Fruit fly (Drosophila melanogaster) whole organism, embryonic: ENCODE measurements around the gene Grasp65.

ENCODE experiments used
- Adf1 ChIP-seq: fragments of 200-800 bp; sonication (Bioruptor generic); IDR thresholded peaks from 2 replicates; pipeline ENCODE4 v1.3.6; 2022; ENCODE audit warnings: missing biosample characterization, missing genetic modification characterization
- BEAF-32 ChIP-seq: fragments of 200-800 bp; sonication (Bioruptor generic); optimal IDR thresholded peaks from 3 replicates; lab custom pipeline; 2017; ENCODE audit warnings: missing biosample characterization, missing genetic modification characterization, mild to moderate bottlenecking, moderate library complexity, missing genetic modification reagents
- BtbVII ChIP-seq: fragments of 200-800 bp; sonication (Bioruptor generic); optimal IDR thresholded peaks from 3 replicates; lab custom pipeline; 2017; ENCODE audit warnings: missing biosample characterization, mild to moderate bottlenecking, missing genetic modification characterization
- C15 ChIP-seq: fragments of 200-800 bp; sonication (Bioruptor generic); IDR thresholded peaks from 3 replicates; pipeline ENCODE4 v1.3.6; 2022; ENCODE audit warnings: missing biosample characterization, missing genetic modification characterization
- CG10654 ChIP-seq: fragments of 200-800 bp; sonication (Bioruptor generic); optimal IDR thresholded peaks from 2 replicates; lab custom pipeline; 2016; ENCODE audit warnings: missing biosample characterization, missing genetic modification characterization
- CG11398 ChIP-seq: fragments of 200-800 bp; sonication (Bioruptor generic); optimal IDR thresholded peaks from 2 replicates; lab custom pipeline; 2016; ENCODE audit warnings: missing biosample characterization, missing genetic modification characterization
- CG11456 ChIP-seq: fragments of 200-800 bp; sonication (Bioruptor generic); IDR thresholded peaks from 3 replicates; pipeline ENCODE4 v1.3.6; 2022; ENCODE audit warnings: missing biosample characterization, missing genetic modification characterization
- CG12155 ChIP-seq: fragments of 200-800 bp; sonication (Bioruptor generic); optimal IDR thresholded peaks from 3 replicates; lab custom pipeline; 2016; ENCODE audit warnings: missing biosample characterization, missing genetic modification characterization
- CG12769 ChIP-seq: fragments of 200-800 bp; sonication (Bioruptor generic); optimal IDR thresholded peaks from 2 replicates; lab custom pipeline; 2019; ENCODE audit warnings: missing biosample characterization, mild to moderate bottlenecking, missing genetic modification characterization, moderate library complexity
- CG14710 ChIP-seq: fragments of 200-800 bp; sonication (Bioruptor generic); optimal IDR thresholded peaks from 3 replicates; lab custom pipeline; 2019; ENCODE audit warnings: missing biosample characterization, mild to moderate bottlenecking, missing genetic modification characterization, moderate library complexity
- CG17328 ChIP-seq: fragments of 200-800 bp; sonication (Bioruptor generic); IDR thresholded peaks from 2 replicates; pipeline ENCODE4 v1.3.6; 2022; ENCODE audit warnings: missing biosample characterization, missing genetic modification characterization
- CG17612 ChIP-seq: fragments of 200-800 bp; sonication (Bioruptor generic); IDR thresholded peaks from 2 replicates; pipeline ENCODE4 v1.3.6; 2022; ENCODE audit warnings: missing biosample characterization, missing genetic modification characterization
- CG2129 ChIP-seq: fragments of 200-800 bp; sonication (Bioruptor generic); IDR thresholded peaks from 2 replicates; pipeline ENCODE4 v1.3.6; 2022; ENCODE audit warnings: missing biosample characterization, missing genetic modification characterization; ENCODE audit not compliant: partially characterized antibody
- CG2875 ChIP-seq: fragments of 200-800 bp; sonication (Bioruptor generic); optimal IDR thresholded peaks from 2 replicates; lab custom pipeline; 2017; ENCODE audit warnings: missing biosample characterization, mild to moderate bottlenecking, missing genetic modification characterization, missing genetic modification reagents
- CG33213 ChIP-seq: fragments of 200-800 bp; sonication (Bioruptor generic); optimal IDR thresholded peaks from 3 replicates; lab custom pipeline; 2016; ENCODE audit warnings: missing biosample characterization, missing genetic modification characterization
- CG5953 ChIP-seq: fragments of 200-800 bp; sonication (Bioruptor generic); IDR thresholded peaks from 2 replicates; pipeline ENCODE4 v1.3.6; 2022; ENCODE audit warnings: missing biosample characterization, missing genetic modification characterization
- CG6689 ChIP-seq: fragments of 200-800 bp; sonication (Bioruptor generic); IDR thresholded peaks from 2 replicates; pipeline ENCODE4 v1.3.6; 2022; ENCODE audit warnings: missing biosample characterization, missing genetic modification characterization
- CG7963 ChIP-seq: fragments of 200-800 bp; sonication (Bioruptor generic); IDR thresholded peaks from 3 replicates; pipeline ENCODE4 v1.3.6; 2022; ENCODE audit warnings: missing biosample characterization, missing genetic modification characterization; ENCODE audit not compliant: partially characterized antibody
- CG7987 ChIP-seq: fragments of 200-800 bp; sonication (Bioruptor generic); optimal IDR thresholded peaks from 2 replicates; lab custom pipeline; 2018; ENCODE audit warnings: missing biosample characterization, mild to moderate bottlenecking, missing genetic modification characterization, moderate library complexity
- CG8924 ChIP-seq: fragments of 200-800 bp; optimal IDR thresholded peaks from 3 replicates; lab custom pipeline; 2019; ENCODE audit warnings: missing biosample characterization, mild to moderate bottlenecking, missing genetic modification characterization, moderate library complexity
- CG9609 ChIP-seq: fragments of 200-800 bp; sonication (Bioruptor generic); optimal IDR thresholded peaks from 3 replicates; lab custom pipeline; 2016; ENCODE audit warnings: missing biosample characterization, missing genetic modification characterization
- CG9817 ChIP-seq: fragments of 200-800 bp; sonication (Bioruptor generic); optimal IDR thresholded peaks from 2 replicates; lab custom pipeline; 2018; ENCODE audit warnings: missing biosample characterization, mild to moderate bottlenecking, missing genetic modification characterization, moderate library complexity
- Elba2 ChIP-seq: fragments of 200-800 bp; sonication (Bioruptor generic); optimal IDR thresholded peaks from 3 replicates; lab custom pipeline; 2016; ENCODE audit warnings: missing biosample characterization, missing genetic modification characterization
- H15 ChIP-seq: fragments of 200-800 bp; sonication (Bioruptor generic); IDR thresholded peaks from 3 replicates; pipeline ENCODE4 v1.3.6; 2022; ENCODE audit warnings: missing biosample characterization, missing genetic modification characterization
- Hmx ChIP-seq: fragments of 200-800 bp; sonication (Bioruptor generic); optimal IDR thresholded peaks from 2 replicates; lab custom pipeline; 2016; ENCODE audit warnings: missing biosample characterization, missing genetic modification characterization
- Hr51 ChIP-seq, 2 experiments: fragments of 200-800 bp; sonication (Bioruptor generic); optimal IDR thresholded peaks; 2 replicates in 1 of 2; 3 replicates in 1 of 2; lab custom pipeline; 2016 to 2018; ENCODE audit warnings: missing biosample characterization in 2 of 2, missing genetic modification characterization in 2 of 2, mild to moderate bottlenecking in 1 of 2, moderate library complexity in 1 of 2
- Hr78 ChIP-seq, 2 experiments: fragments of 200-800 bp in 1 of 2; fragments of >200 bp in 1 of 2; sonication (Bioruptor generic) in 1 of 2; optimal IDR thresholded peaks; 2 replicates each; lab custom pipeline; 2017 to 2019; ENCODE audit warnings: missing biosample characterization in 2 of 2, missing genetic modification characterization in 2 of 2, mild to moderate bottlenecking in 1 of 2, moderate library complexity in 1 of 2
- Mes4 ChIP-seq: fragments of 200-800 bp; sonication (Bioruptor generic); optimal IDR thresholded peaks from 2 replicates; lab custom pipeline; 2016; ENCODE audit warnings: missing biosample characterization, missing genetic modification characterization
- Ptx1 ChIP-seq: fragments of 200-800 bp; sonication (Bioruptor generic); IDR thresholded peaks from 2 replicates; pipeline ENCODE4 v1.3.6; 2022; ENCODE audit warnings: missing biosample characterization, missing genetic modification characterization
- Usf ChIP-seq: fragments of 200-800 bp; sonication (Bioruptor generic); optimal IDR thresholded peaks from 2 replicates; lab custom pipeline; 2017; ENCODE audit warnings: missing genotype, missing biosample characterization, missing genetic modification characterization
- Xbp1 ChIP-seq: fragments of 200-800 bp; sonication (Bioruptor generic); optimal IDR thresholded peaks from 3 replicates; lab custom pipeline; 2016; ENCODE audit warnings: missing biosample characterization, mild to moderate bottlenecking, missing genetic modification characterization
- ab ChIP-seq: fragments of 200-800 bp; sonication (Bioruptor generic); optimal IDR thresholded peaks from 2 replicates; lab custom pipeline; 2016; ENCODE audit warnings: missing biosample characterization, missing genetic modification characterization
- ap ChIP-seq: fragments of 200-800 bp; sonication (Bioruptor generic); IDR thresholded peaks from 2 replicates; pipeline ENCODE4 v1.3.6; 2022; ENCODE audit warnings: missing biosample characterization, missing genetic modification characterization
- bbx ChIP-seq: fragments of 200-800 bp; sonication (Bioruptor generic); IDR thresholded peaks from 2 replicates; pipeline ENCODE4 v1.3.6; 2022; ENCODE audit warnings: missing biosample characterization, missing genetic modification characterization; ENCODE audit not compliant: partially characterized antibody
- croc ChIP-seq: fragments of 200-800 bp; sonication (Bioruptor generic); conservative IDR thresholded peaks from 3 replicates; pipeline ENCODE4 v1.3.6; 2022; ENCODE audit warnings: missing biosample characterization, missing genetic modification characterization
- dan ChIP-seq: fragments of 200-800 bp; sonication (Bioruptor generic); IDR thresholded peaks from 2 replicates; pipeline ENCODE4 v1.3.6; 2022; ENCODE audit warnings: missing biosample characterization, missing genetic modification characterization
- danr ChIP-seq: fragments of 200-800 bp; sonication (Bioruptor generic); IDR thresholded peaks from 2 replicates; pipeline ENCODE4 v1.3.6; 2022; ENCODE audit warnings: missing biosample characterization, missing genetic modification characterization
- eyg ChIP-seq: fragments of 200-800 bp; sonication (Bioruptor generic); optimal IDR thresholded peaks from 3 replicates; lab custom pipeline; 2016; ENCODE audit warnings: missing biosample characterization, missing genetic modification characterization
- grn ChIP-seq: fragments of 200-800 bp; sonication (Bioruptor generic); optimal IDR thresholded peaks from 3 replicates; lab custom pipeline; 2017; ENCODE audit warnings: missing biosample characterization, missing genetic modification characterization
- gro ChIP-seq: fragments of 200-800 bp; sonication (Bioruptor generic); optimal IDR thresholded peaks from 2 replicates; lab custom pipeline; 2016; ENCODE audit warnings: missing biosample characterization, missing genetic modification characterization
- gt ChIP-seq: fragments of 200-800 bp; sonication (Bioruptor generic); IDR thresholded peaks from 2 replicates; pipeline ENCODE4 v1.3.6; 2022; ENCODE audit warnings: missing biosample characterization, missing genetic modification characterization
- ind ChIP-seq: fragments of 200-800 bp; sonication (Bioruptor generic); optimal IDR thresholded peaks from 3 replicates; lab custom pipeline; 2016; ENCODE audit warnings: missing biosample characterization, missing genetic modification characterization
- mld ChIP-seq: fragments of 200-800 bp; sonication (Bioruptor generic); IDR thresholded peaks from 3 replicates; pipeline ENCODE4 v1.3.6; 2022; ENCODE audit warnings: missing biosample characterization, missing genetic modification characterization; ENCODE audit not compliant: partially characterized antibody
- p53 ChIP-seq: fragments of 200-800 bp; sonication (Bioruptor generic); optimal IDR thresholded peaks from 2 replicates; lab custom pipeline; 2016; ENCODE audit warnings: missing biosample characterization, missing genetic modification characterization
- scrt ChIP-seq: fragments of 200-800 bp; sonication (Bioruptor generic); optimal IDR thresholded peaks from 2 replicates; lab custom pipeline; 2018; ENCODE audit warnings: missing biosample characterization, mild to moderate bottlenecking, missing genetic modification characterization, moderate library complexity
- slp2 ChIP-seq: fragments of 200-800 bp; sonication (Bioruptor generic); optimal IDR thresholded peaks from 2 replicates; lab custom pipeline; 2016; ENCODE audit warnings: missing biosample characterization, missing genetic modification characterization
- tap ChIP-seq: fragments of 200-800 bp; optimal IDR thresholded peaks from 3 replicates; lab custom pipeline; 2019; ENCODE audit warnings: missing biosample characterization, mild to moderate bottlenecking, missing genetic modification characterization, moderate library complexity
- tup ChIP-seq: fragments of 200-800 bp; sonication (Bioruptor generic); optimal IDR thresholded peaks from 2 replicates; lab custom pipeline; 2016; ENCODE audit warnings: missing biosample characterization, mild to moderate bottlenecking, missing genetic modification characterization, moderate library complexity
- twi ChIP-seq: fragments of 200-800 bp; optimal IDR thresholded peaks from 2 replicates; lab custom pipeline; 2019; ENCODE audit warnings: missing biosample characterization, mild to moderate bottlenecking, missing genetic modification characterization, moderate library complexity
- vfl ChIP-seq: fragments of 200-800 bp; sonication (Bioruptor generic); optimal IDR thresholded peaks from 2 replicates; lab custom pipeline; 2016; ENCODE audit warnings: missing biosample characterization, missing genetic modification characterization
- zen ChIP-seq: fragments of 200-800 bp; sonication (Bioruptor generic); optimal IDR thresholded peaks from 3 replicates; lab custom pipeline; 2018; ENCODE audit warnings: missing biosample characterization, mild to moderate bottlenecking, missing genetic modification characterization, moderate library complexity
- zen2 ChIP-seq: fragments of 200-800 bp; sonication (Bioruptor generic); IDR thresholded peaks from 3 replicates; pipeline ENCODE4 v1.3.6; 2022; ENCODE audit warnings: missing biosample characterization, missing genetic modification characterization; ENCODE audit not compliant: partially characterized antibody

The Grasp65 gene

DNA sequence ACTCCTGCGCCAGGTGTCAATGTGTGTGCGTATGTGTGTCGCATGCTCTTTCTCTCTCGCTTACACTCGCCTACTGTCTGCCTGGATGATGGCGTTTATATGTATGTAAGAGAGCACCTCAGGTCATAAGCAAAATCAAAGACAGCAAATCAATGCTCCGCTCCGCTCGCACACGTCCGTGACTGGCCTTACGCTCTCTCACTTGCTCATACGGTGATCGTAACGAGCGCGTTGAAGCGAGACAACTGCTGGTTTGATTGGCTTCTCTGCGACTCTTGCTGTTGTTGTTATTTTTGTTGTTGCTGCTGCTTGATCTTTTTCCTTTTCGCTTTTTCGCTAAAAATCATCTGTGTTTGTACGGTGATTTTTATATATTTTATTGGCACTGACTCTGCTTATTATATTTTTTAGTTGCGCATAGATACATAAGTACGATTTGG is 29.2 kb upstream of the Grasp65 start (continued):
- TF ChIP-seq CG11456 (GFP tag; lab: Robert Waterston, UW) (no peak), CG8924 (tag; lab: Kevin White, UChicago) (peak; percentile 47), CG6689 (no peak), CG9817 (tag; lab: Kevin White, UChicago) (no peak), ap (GFP tag; lab: Robert Waterston, UW) (no peak), tap (no peak), CG5953 (GFP tag; lab: Robert Waterston, UW) (no peak), BEAF-32 (GFP tag; lab: Kevin White, UChicago) (no peak), CG12769 (tag; lab: Kevin White, UChicago) (no peak), CG17328 (GFP tag; lab: Robert Waterston, UW) (no peak), Hr51 (GFP tag; optimal IDR thresholded peaks at IDR 0.05; lab: Kevin White, UChicago) (no peak), dan (no peak), gt (no peak), scrt (GFP tag; lab: Kevin White, UChicago) (no peak), BtbVII (GFP tag; lab: Kevin White, UChicago) (peak; percentile 21), vfl (GFP tag; lab: Kevin White, UChicago) (no peak), CG2129 (GFP tag; lab: Robert Waterston, UW) (no peak), mld (GFP tag; lab: Robert Waterston, UW) (no peak), slp2 (GFP tag; lab: Kevin White, UChicago) (no peak), ab (GFP tag; lab: Kevin White, UChicago) (no peak), Adf1 (GFP tag; lab: Robert Waterston, UW) (peak; percentile 46; the same call in 1 of the 2 replicates), Elba2 (no peak), CG14710 (tag; lab: Kevin White, UChicago) (no peak), Mes4 (GFP tag; lab: Kevin White, UChicago) (no peak), grn (GFP tag; lab: Kevin White, UChicago) (no peak), CG7987 (GFP tag; lab: Kevin White, UChicago) (peak; percentile 9), eyg (GFP tag; lab: Kevin White, UChicago) (no peak), gro (no peak), danr (GFP tag; lab: Robert Waterston, UW) (no peak), C15 (GFP tag; lab: Robert Waterston, UW) (no peak), p53 (no peak), CG7963 (GFP tag; lab: Robert Waterston, UW) (no peak), CG11398 (GFP tag; lab: Kevin White, UChicago) (no peak), CG12155 (peak; percentile 61), CG33213 (GFP tag; lab: Kevin White, UChicago) (no peak), Xbp1 (GFP tag; lab: Kevin White, UChicago) (no peak), twi (tag; lab: Kevin White, UChicago) (peak; percentile 30), CG17612 (GFP tag; lab: Robert Waterston, UW) (no peak), Usf (GFP tag; lab: Kevin White, UChicago) (no peak), Ptx1 (GFP tag; lab: Robert Waterston, UW) (no peak), CG2875 (no peak), Hr78 (GFP tag; optimal IDR thresholded peaks at IDR 0.05; lab: Kevin White, UChicago) (peak in 1 of 2 experiments; percentile 92), croc (no peak), zen2 (GFP tag; lab: Robert Waterston, UW) (no peak), CG10654 (GFP tag; lab: Kevin White, UChicago) (no peak), H15 (GFP tag; lab: Robert Waterston, UW) (no peak), zen (tag; lab: Kevin White, UChicago) (peak; percentile 57), Hmx (GFP tag; lab: Kevin White, UChicago) (no peak), CG9609 (no peak), ind (GFP tag; lab: Kevin White, UChicago) (no peak), tup (GFP tag; lab: Kevin White, UChicago) (no peak), bbx (GFP tag; lab: Robert Waterston, UW) (no peak)
